Worm (Caenorhabditis elegans) whole organism, young adult: ENCODE results near the gene clec-205.

Source experiments
- B0019.2 ChIP-seq: fragments of 200-800 bp; sonication (Bioruptor generic); conservative IDR thresholded peaks from 2 replicates; pipeline ENCODE4 v1.3.6; 2022; ENCODE audit warnings: missing genetic modification reagents, missing genetic modification characterization, missing compliant biosample characterization
- B0035.1 ChIP-seq: sonication (generic microtip); optimal IDR thresholded peaks from 2 replicates; lab custom pipeline; 2016; ENCODE audit warnings: missing genetic modification characterization, mild to moderate bottlenecking, missing compliant biosample characterization, missing genotype, missing genetic modification reagents
- B0336.3 ChIP-seq: fragments of 200-800 bp; sonication (Bioruptor generic); IDR thresholded peaks from 2 replicates; pipeline ENCODE4 v1.3.6; 2022; ENCODE audit warnings: missing genetic modification characterization, missing compliant biosample characterization
- F10E7.11 ChIP-seq: sonication (generic microtip); optimal IDR thresholded peaks from 2 replicates; lab custom pipeline; 2017; ENCODE audit warnings: mild to moderate bottlenecking, missing genetic modification characterization, moderate library complexity, missing compliant biosample characterization
- F23B12.7 ChIP-seq: sonication (generic microtip); optimal IDR thresholded peaks from 2 replicates; lab custom pipeline; 2017; ENCODE audit warnings: missing genetic modification characterization, mild to moderate bottlenecking, missing compliant biosample characterization, antibody characterized with exemption, moderate library complexity; ENCODE audit not compliant: insufficient read depth
- F39B2.1 ChIP-seq: fragments of 200-800 bp; sonication (Bioruptor generic); IDR thresholded peaks from 2 replicates; pipeline ENCODE4 v1.3.6; 2022; ENCODE audit warnings: missing genetic modification reagents, missing genetic modification characterization, missing compliant biosample characterization
- F57A8.1 ChIP-seq: fragments of 200-800 bp; sonication (Bioruptor generic); optimal IDR thresholded peaks from 2 replicates; lab custom pipeline; 2018; ENCODE audit warnings: mild to moderate bottlenecking, missing genetic modification characterization, moderate library complexity, missing compliant biosample characterization
- K12H6.12 ChIP-seq: fragments of 200-800 bp; sonication (Bioruptor generic); optimal IDR thresholded peaks from 2 replicates; lab custom pipeline; 2018; ENCODE audit warnings: mild to moderate bottlenecking, missing genetic modification characterization, missing compliant biosample characterization
- Y53F4B.3 ChIP-seq: fragments of 200-800 bp; sonication (Bioruptor generic); IDR thresholded peaks from 2 replicates; pipeline ENCODE4 v1.3.6; 2022; ENCODE audit warnings: missing genetic modification reagents, missing genetic modification characterization, missing compliant biosample characterization
- Y53G8AR.9 ChIP-seq: fragments of 200-800 bp; sonication (Bioruptor generic); conservative IDR thresholded peaks from 2 replicates; pipeline ENCODE4 v1.3.6; 2022; ENCODE audit warnings: missing genetic modification reagents, missing genetic modification characterization, missing compliant biosample characterization
- Y56A3A.18 ChIP-seq: fragments of 200-800 bp; sonication (Bioruptor generic); IDR thresholded peaks from 2 replicates; pipeline ENCODE4 v1.3.6; 2022; ENCODE audit warnings: missing genetic modification reagents, missing genetic modification characterization, missing compliant biosample characterization
- atf-7 ChIP-seq: sonication (generic microtip); optimal IDR thresholded peaks from 2 replicates; lab custom pipeline; 2017; ENCODE audit warnings: mild to moderate bottlenecking, missing genetic modification characterization, missing compliant biosample characterization
- attf-3 ChIP-seq: fragments of 200-800 bp; sonication (Bioruptor generic); conservative IDR thresholded peaks from 2 replicates; pipeline ENCODE4 v1.3.6; 2022; ENCODE audit warnings: missing genetic modification reagents, missing genetic modification characterization, missing compliant biosample characterization
- attf-5 ChIP-seq: fragments of 200-800 bp; sonication (Bioruptor generic); optimal IDR thresholded peaks from 2 replicates; lab custom pipeline; 2018; ENCODE audit warnings: mild to moderate bottlenecking, missing genetic modification characterization, missing compliant biosample characterization
- attf-6 ChIP-seq: fragments of 200-800 bp; sonication (Bioruptor generic); IDR thresholded peaks from 2 replicates; pipeline ENCODE4 v1.3.6; 2022; ENCODE audit warnings: missing genetic modification reagents, missing genetic modification characterization, missing compliant biosample characterization
- bed-1 ChIP-seq: fragments of 200-800 bp; sonication (Bioruptor generic); IDR thresholded peaks from 2 replicates; pipeline ENCODE4 v1.3.6; 2022; ENCODE audit warnings: missing genetic modification reagents, missing genetic modification characterization, missing compliant biosample characterization
- ccch-3 ChIP-seq: fragments of 200-800 bp; sonication (Bioruptor generic); optimal IDR thresholded peaks from 2 replicates; lab custom pipeline; 2018; ENCODE audit warnings: mild to moderate bottlenecking, missing genetic modification characterization, missing compliant biosample characterization
- cebp-1 ChIP-seq, 2 experiments: fragments of 200-800 bp in 1 of 2; sonication (Bioruptor generic) in 1 of 2; sonication (generic microtip) in 1 of 2; IDR thresholded peaks in 1 of 2; optimal IDR thresholded peaks in 1 of 2; 2 replicates each; pipeline versions ENCODE4 v1.3.6 to Lab custom; 2017 to 2022; ENCODE audit warnings: missing compliant biosample characterization in 2 of 2, missing genetic modification characterization in 2 of 2, mild to moderate bottlenecking in 1 of 2, missing genetic modification reagents in 1 of 2, moderate library complexity in 1 of 2
- ceh-40 ChIP-seq: fragments of 200-800 bp; sonication (Bioruptor generic); IDR thresholded peaks from 2 replicates; pipeline ENCODE4 v1.3.6; 2022; ENCODE audit warnings: missing genetic modification characterization, missing compliant biosample characterization
- ceh-58 ChIP-seq: fragments of 200-800 bp; sonication (Bioruptor generic); IDR thresholded peaks from 2 replicates; pipeline ENCODE4 v1.3.6; 2022; ENCODE audit warnings: missing genetic modification characterization, missing compliant biosample characterization
- ceh-79 ChIP-seq: sonication (generic microtip); optimal IDR thresholded peaks from 2 replicates; lab custom pipeline; 2017; ENCODE audit warnings: mild to moderate bottlenecking, missing genetic modification characterization, missing compliant biosample characterization
- ceh-91 ChIP-seq: fragments of 200-800 bp; sonication (Bioruptor generic); IDR thresholded peaks from 2 replicates; pipeline ENCODE4 v1.3.6; 2022; ENCODE audit warnings: missing genetic modification reagents, missing genetic modification characterization, missing compliant biosample characterization
- chd-7 ChIP-seq: sonication (generic microtip); optimal IDR thresholded peaks from 2 replicates; lab custom pipeline; 2016; ENCODE audit warnings: mild to moderate bottlenecking, missing genetic modification characterization, moderate library complexity, missing compliant biosample characterization
- dox-1 ChIP-seq: fragments of 200-800 bp; sonication (Bioruptor generic); IDR thresholded peaks from 2 replicates; pipeline ENCODE4 v1.3.6; 2022; ENCODE audit warnings: missing genetic modification reagents, missing genetic modification characterization, missing compliant biosample characterization
- egrh-3 ChIP-seq: fragments of 200-800 bp; sonication (Bioruptor generic); IDR thresholded peaks from 2 replicates; pipeline ENCODE4 v1.3.6; 2022; ENCODE audit warnings: missing genetic modification reagents, missing genetic modification characterization, missing compliant biosample characterization
- ets-4 ChIP-seq: fragments of 200-800 bp; sonication (Bioruptor generic); optimal IDR thresholded peaks from 2 replicates; lab custom pipeline; 2018; ENCODE audit warnings: mild to moderate bottlenecking, missing genetic modification characterization, missing compliant biosample characterization
- gei-17 ChIP-seq: fragments of 200-800 bp; sonication (Bioruptor generic); optimal IDR thresholded peaks from 2 replicates; lab custom pipeline; 2018; ENCODE audit warnings: mild to moderate bottlenecking, missing genetic modification characterization, missing compliant biosample characterization
- hmg-1.2 ChIP-seq: fragments of 200-800 bp; sonication (Bioruptor generic); IDR thresholded peaks from 2 replicates; pipeline ENCODE4 v1.3.6; 2022; ENCODE audit warnings: missing genetic modification reagents, missing genetic modification characterization, missing compliant biosample characterization
- lin-26 ChIP-seq: fragments of 200-800 bp; sonication (Bioruptor generic); IDR thresholded peaks from 2 replicates; pipeline ENCODE4 v1.3.6; 2022; ENCODE audit warnings: missing genetic modification reagents, missing genetic modification characterization, missing compliant biosample characterization
- madf-8 ChIP-seq: fragments of 200-800 bp; sonication (Bioruptor generic); conservative IDR thresholded peaks from 2 replicates; pipeline ENCODE4 v1.3.6; 2022; ENCODE audit warnings: missing genetic modification reagents, missing genetic modification characterization, missing compliant biosample characterization
- nfya-2 ChIP-seq: fragments of 200-800 bp; sonication (Bioruptor generic); IDR thresholded peaks from 2 replicates; pipeline ENCODE4 v1.3.6; 2022; ENCODE audit warnings: missing genetic modification reagents, missing genetic modification characterization, missing compliant biosample characterization
- nhr-80 ChIP-seq: sonication (generic microtip); optimal IDR thresholded peaks from 2 replicates; lab custom pipeline; 2016; ENCODE audit warnings: missing genetic modification characterization, missing compliant biosample characterization
- nhr-90 ChIP-seq: sonication (generic microtip); optimal IDR thresholded peaks from 2 replicates; lab custom pipeline; 2016; ENCODE audit warnings: missing genotype, mild to moderate bottlenecking, missing genetic modification characterization, missing compliant biosample characterization
- pha-4 ChIP-seq: fragments of 150-350 bp; sonication (generic microtip); optimal IDR thresholded peaks from 2 replicates; lab custom pipeline; 2014; ENCODE audit warnings: missing biosample characterization, missing genetic modification reagents, missing genetic modification characterization
- sdz-38 ChIP-seq: sonication (generic microtip); optimal IDR thresholded peaks from 2 replicates; lab custom pipeline; 2016; ENCODE audit warnings: missing genotype, missing genetic modification characterization, missing compliant biosample characterization
- snpc-1.1 ChIP-seq: sonication (generic microtip); optimal IDR thresholded peaks from 2 replicates; lab custom pipeline; 2017; ENCODE audit warnings: missing genetic modification characterization, mild to moderate bottlenecking, missing compliant biosample characterization, antibody characterized with exemption, moderate library complexity, missing genotype, missing genetic modification reagents; ENCODE audit not compliant: insufficient read depth
- snpc-1.3 ChIP-seq: sonication (generic microtip); optimal IDR thresholded peaks from 2 replicates; lab custom pipeline; 2017; ENCODE audit warnings: missing genetic modification characterization, mild to moderate bottlenecking, missing compliant biosample characterization, antibody characterized with exemption, moderate library complexity, missing genotype, missing genetic modification reagents; ENCODE audit not compliant: insufficient read depth
- snpc-4 ChIP-seq, 5 experiments: fragments of 150-350 bp in 1 of 5; sonication (generic microtip) in 4 of 5; optimal IDR thresholded peaks; 2 replicates each; lab custom pipeline; 2014 to 2018; ENCODE audit warnings: missing genetic modification characterization in 5 of 5, missing biosample characterization in 3 of 5, antibody characterized with exemption in 2 of 5, mild to moderate bottlenecking in 2 of 5, missing compliant biosample characterization in 2 of 5, missing genotype in 2 of 5, moderate library complexity in 2 of 5, missing genetic modification reagents in 1 of 5
- sptf-2 ChIP-seq: fragments of 200-800 bp; sonication (Bioruptor generic); optimal IDR thresholded peaks from 2 replicates; lab custom pipeline; 2018; ENCODE audit warnings: mild to moderate bottlenecking, missing genetic modification characterization, missing compliant biosample characterization
- unc-130 ChIP-seq: sonication (generic microtip); optimal IDR thresholded peaks from 2 replicates; lab custom pipeline; 2016; ENCODE audit warnings: missing genetic modification reagents, missing genetic modification characterization, missing compliant biosample characterization
- zfh-2 ChIP-seq: fragments of 200-800 bp; sonication (Bioruptor generic); conservative IDR thresholded peaks from 2 replicates; pipeline ENCODE4 v1.3.6; 2022; ENCODE audit warnings: missing genetic modification reagents, missing genetic modification characterization, missing compliant biosample characterization
- zim-3 ChIP-seq: sonication (generic microtip); optimal IDR thresholded peaks from 2 replicates; lab custom pipeline; 2017; ENCODE audit warnings: mild to moderate bottlenecking, missing genetic modification characterization, moderate library complexity, missing compliant biosample characterization
- ztf-26 ChIP-seq: sonication (generic microtip); optimal IDR thresholded peaks from 2 replicates; lab custom pipeline; 2017; ENCODE audit warnings: missing genetic modification characterization, missing compliant biosample characterization
- ztf-3 ChIP-seq: fragments of 200-800 bp; sonication (Bioruptor generic); optimal IDR thresholded peaks from 2 replicates; lab custom pipeline; 2018; ENCODE audit warnings: mild to moderate bottlenecking, missing genetic modification characterization, missing compliant biosample characterization

The clec-205 gene

DNA sequence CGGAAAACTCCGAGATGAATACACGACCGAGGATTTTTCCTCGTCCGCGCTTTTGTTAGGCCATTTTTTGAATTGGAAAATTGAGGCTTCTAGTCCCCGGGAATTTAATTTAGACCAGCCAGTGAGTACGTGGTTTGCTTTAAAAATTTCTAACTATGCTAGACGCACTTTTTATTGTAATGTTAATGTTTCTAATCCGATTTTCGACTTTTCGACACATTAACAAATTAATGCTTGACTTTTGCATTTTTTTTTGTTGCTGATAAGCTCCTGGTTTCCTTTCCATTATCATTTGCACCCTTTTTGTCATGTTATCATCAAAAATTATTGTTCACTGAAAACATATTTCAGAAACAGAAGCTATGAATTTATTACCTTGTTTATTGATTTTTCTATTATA lies 3.8 kb upstream of the clec-205 start, which contains the start of gene clec-204:
Gene clec-204, plus strand, starts transcription at position 301 of the 400 bp plus-strand sequence.
- no peak for TF ChIP-seq pha-4 (tag; lab: Kevin White, UChicago)
- no peak for TF ChIP-seq F23B12.7
- TF ChIP-seq F10E7.11 (tag; lab: Kevin White, UChicago), result no peak
- peak; percentile 0 for TF ChIP-seq nhr-80 (tag; lab: Kevin White, UChicago)

ce11 chrV:1767427-1767826 lies 6.7 kb downstream of the clec-205 start:
- TF ChIP-seq B0035.1 (tag; lab: Kevin White, UChicago), result no peak
- TF ChIP-seq ets-4 (GFP tag; lab: Kevin White, UChicago), result no peak
- no peak for TF ChIP-seq zim-3 (tag; lab: Kevin White, UChicago)
- TF ChIP-seq Y53F4B.3 (GFP tag; lab: Robert Waterston, UW), result no peak
- TF ChIP-seq egrh-3 (GFP tag; lab: Robert Waterston, UW), result no peak
- no peak for TF ChIP-seq attf-3
- no peak for TF ChIP-seq sptf-2
- no peak for TF ChIP-seq sdz-38 (tag; lab: Kevin White, UChicago)
- TF ChIP-seq gei-17, result no peak
- TF ChIP-seq chd-7, result no peak
- TF ChIP-seq lin-26 (GFP tag; lab: Robert Waterston, UW), result no peak
- TF ChIP-seq snpc-1.3 (tag; lab: Kevin White, UChicago), result no peak
- no peak for TF ChIP-seq cebp-1 (GFP tag; IDR thresholded peaks at IDR 0.05; lab: Robert Waterston, UW)
- no peak for TF ChIP-seq cebp-1 (tag; optimal IDR thresholded peaks at IDR 0.05; lab: Kevin White, UChicago)
- TF ChIP-seq nfya-2 (GFP tag; lab: Robert Waterston, UW), result no peak
- no peak for TF ChIP-seq nhr-90 (tag; lab: Kevin White, UChicago)
- no peak for TF ChIP-seq ztf-26 (tag; lab: Kevin White, UChicago)
- TF ChIP-seq bed-1 (GFP tag; lab: Robert Waterston, UW), result no peak
- TF ChIP-seq F39B2.1 (GFP tag; lab: Robert Waterston, UW), result no peak

DNA sequence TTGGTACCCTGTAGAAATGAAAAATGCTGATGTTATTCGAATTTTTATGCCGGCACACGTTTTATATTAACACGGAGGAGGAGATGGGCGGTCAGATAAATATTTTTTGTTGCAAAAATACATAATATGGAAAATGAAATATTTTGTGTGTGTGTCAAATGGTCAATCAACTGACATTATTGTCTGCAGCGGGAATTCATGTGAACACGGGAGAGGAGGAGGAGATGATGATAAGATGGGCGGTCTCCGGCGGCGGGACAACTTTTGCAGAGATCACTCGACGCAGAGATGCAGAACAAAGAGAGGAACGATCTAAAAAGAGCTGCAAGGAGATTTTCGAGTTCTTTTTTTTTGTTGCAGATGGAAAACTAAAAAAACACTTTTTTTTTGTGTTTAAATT lies 11.0 kb downstream of the clec-205 start, which contains the start of gene dhs-13:
Gene dhs-13, minus strand, starts transcription at position 8 of the 400 bp plus-strand sequence.
- TF ChIP-seq zim-3 (tag; lab: Kevin White, UChicago), result no peak
- no peak for TF ChIP-seq ccch-3 (GFP tag; lab: Kevin White, UChicago)
- no peak for TF ChIP-seq K12H6.12 (tag; lab: Kevin White, UChicago)
- TF ChIP-seq ceh-58 (GFP tag; lab: Robert Waterston, UW), result no peak
- no peak for TF ChIP-seq unc-130 (GFP tag; lab: Kevin White, UChicago)
- peak; percentile 52; the same call in 1 of the 2 replicates for TF ChIP-seq dox-1 (GFP tag; lab: Robert Waterston, UW)
- no peak for TF ChIP-seq nfya-2 (GFP tag; lab: Robert Waterston, UW)
- no peak for TF ChIP-seq snpc-1.1 (tag; lab: Kevin White, UChicago)
- peak; percentile 36; the same call in 1 of the 2 replicates for TF ChIP-seq B0336.3 (GFP tag; lab: Robert Waterston, UW)
- no peak for TF ChIP-seq madf-8 (GFP tag; lab: Robert Waterston, UW)
- TF ChIP-seq B0019.2 (GFP tag; lab: Robert Waterston, UW), result no peak
- peak; percentile 16; the same call in 1 of the 2 replicates for TF ChIP-seq hmg-1.2 (GFP tag; lab: Robert Waterston, UW)
- TF ChIP-seq nhr-80 (tag; lab: Kevin White, UChicago), result peak; percentile 61
- no peak for TF ChIP-seq F57A8.1 (GFP tag; lab: Kevin White, UChicago)
- 0 out of 2 replicates have a peak, but pooled peaks have one; percentile 23 for TF ChIP-seq zfh-2 (GFP tag; lab: Robert Waterston, UW)
- TF ChIP-seq Y56A3A.18 (GFP tag; lab: Robert Waterston, UW), result no peak
- TF ChIP-seq atf-7, result no peak
- TF ChIP-seq ceh-40 (GFP tag; lab: Robert Waterston, UW), result no peak
- TF ChIP-seq ceh-79 (tag; lab: Kevin White, UChicago), result no peak
- TF ChIP-seq snpc-4 (GFP tag; optimal IDR thresholded peaks at IDR 0.05; lab: Kevin White, UChicago), result no peak
- no peak for TF ChIP-seq snpc-4 (tag; optimal IDR thresholded peaks at IDR 0.05; lab: Kevin White, UChicago)
- no peak for TF ChIP-seq cebp-1 (GFP tag; IDR thresholded peaks at IDR 0.05; lab: Robert Waterston, UW)
- peak; percentile 42 for TF ChIP-seq cebp-1 (tag; optimal IDR thresholded peaks at IDR 0.05; lab: Kevin White, UChicago)
- no peak for TF ChIP-seq ztf-3 (GFP tag; lab: Kevin White, UChicago)
- TF ChIP-seq Y53G8AR.9 (GFP tag; lab: Robert Waterston, UW), result no peak
- no peak for TF ChIP-seq attf-6
- TF ChIP-seq attf-5 (GFP tag; lab: Kevin White, UChicago), result peak; percentile 20
- no peak for TF ChIP-seq ceh-91 (GFP tag; lab: Robert Waterston, UW)
